Fruit fly (Drosophila melanogaster): ENCODE measurements around the gene CG43102.

DNA sequence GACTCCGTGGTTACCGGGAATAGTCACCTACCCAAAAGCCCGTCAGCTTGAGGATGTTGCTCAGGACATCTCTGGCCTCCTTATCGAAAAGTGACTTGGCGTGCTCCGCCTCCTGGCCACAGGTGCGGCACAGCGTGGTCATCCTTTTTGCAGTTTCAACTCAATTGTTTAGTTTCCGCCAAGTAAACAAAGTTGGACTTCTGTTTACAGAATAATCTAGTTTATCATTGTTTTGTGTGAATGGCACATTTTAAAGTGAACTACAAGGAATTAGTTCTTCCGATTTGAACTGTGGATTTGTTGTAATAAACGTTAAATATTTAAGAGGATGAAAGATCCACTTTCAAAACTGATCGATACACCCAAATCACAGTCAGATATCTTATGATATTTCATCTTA, 8.7 kb upstream of the CG43102 start, which contains the start of gene CG17806:
- TF ChIP-seq CTCF (optimal IDR thresholded peaks at IDR 0.05) (no peak), CG8478 (optimal IDR thresholded peaks at IDR 0.05) (no peak)

Data from S2 (cell line).